Worm (Caenorhabditis elegans) whole organism, L2 larva: ENCODE data around the gene gei-15.
A peak's percentile ranks its signal among the peaks of the same experiment; 100 is the strongest.

Experiments
- F13H6.1 ChIP-seq: sonication (generic microtip); optimal IDR thresholded peaks from 2 replicates; lab custom pipeline; 2016; ENCODE audit warnings: missing genetic modification characterization, missing compliant biosample characterization
- R02D3.7 ChIP-seq: fragments of 150-350 bp; optimal IDR thresholded peaks from 2 replicates; lab custom pipeline; 2014; ENCODE audit warnings: missing biosample characterization, missing genetic modification characterization
- Y55F3AM.14 ChIP-seq: fragments of 200-800 bp; sonication (Bioruptor generic); optimal IDR thresholded peaks from 2 replicates; lab custom pipeline; 2018; ENCODE audit warnings: mild to moderate bottlenecking, missing genetic modification characterization, missing compliant biosample characterization
- alr-1 ChIP-seq: fragments of 150-350 bp; optimal IDR thresholded peaks from 2 replicates; lab custom pipeline; 2014; ENCODE audit warnings: missing biosample characterization, missing genetic modification characterization
- aly-2 ChIP-seq: fragments of 150-350 bp; optimal IDR thresholded peaks from 2 replicates; lab custom pipeline; 2014; ENCODE audit warnings: missing biosample characterization, missing genetic modification characterization
- ama-1 ChIP-seq: fragments of 150-350 bp; optimal IDR thresholded peaks from 2 replicates; lab custom pipeline; 2018; ENCODE audit warnings: inconsistent platforms
- blmp-1 ChIP-seq: sonication (generic microtip); optimal IDR thresholded peaks from 2 replicates; lab custom pipeline; 2017; ENCODE audit warnings: missing genetic modification characterization, mild to moderate bottlenecking, missing compliant biosample characterization, antibody characterized with exemption, moderate library complexity; ENCODE audit not compliant: insufficient read depth
- ceh-16 ChIP-seq: fragments of 150-350 bp; optimal IDR thresholded peaks from 2 replicates; lab custom pipeline; 2014; ENCODE audit warnings: missing biosample characterization, missing genetic modification characterization
- ceh-82 ChIP-seq: fragments of 150-350 bp; optimal IDR thresholded peaks from 2 replicates; lab custom pipeline; 2014; ENCODE audit warnings: missing biosample characterization, missing genetic modification characterization
- crh-2 ChIP-seq: sonication (generic microtip); optimal IDR thresholded peaks from 2 replicates; lab custom pipeline; 2017; ENCODE audit warnings: missing biosample characterization, missing genetic modification characterization
- dmd-4 ChIP-seq: sonication (generic microtip); optimal IDR thresholded peaks from 2 replicates; lab custom pipeline; 2017; ENCODE audit warnings: missing biosample characterization, missing genetic modification characterization
- elt-1 ChIP-seq: fragments of 150-350 bp; optimal IDR thresholded peaks from 2 replicates; lab custom pipeline; 2014; ENCODE audit warnings: missing biosample characterization, missing genetic modification characterization
- elt-3 ChIP-seq: sonication (generic microtip); optimal IDR thresholded peaks from 2 replicates; lab custom pipeline; 2017; ENCODE audit warnings: missing biosample characterization, missing genetic modification characterization
- fos-1 ChIP-seq: fragments of 150-350 bp; optimal IDR thresholded peaks from 2 replicates; lab custom pipeline; 2014; ENCODE audit warnings: missing biosample characterization, missing genetic modification characterization
- gmeb-1 ChIP-seq: fragments of 150-350 bp; optimal IDR thresholded peaks from 2 replicates; lab custom pipeline; 2014; ENCODE audit warnings: missing biosample characterization, missing genetic modification characterization
- lin-11 ChIP-seq: fragments of 150-350 bp; sonication (generic microtip); optimal IDR thresholded peaks from 2 replicates; lab custom pipeline; 2014; ENCODE audit warnings: missing biosample characterization, missing genetic modification characterization, inconsistent platforms, mixed read lengths
- lin-13 ChIP-seq: fragments of 150-350 bp; optimal IDR thresholded peaks from 2 replicates; lab custom pipeline; 2014; ENCODE audit warnings: missing biosample characterization, missing genetic modification reagents, missing genetic modification characterization
- lin-39 ChIP-seq: fragments of 150-350 bp; optimal IDR thresholded peaks from 2 replicates; lab custom pipeline; 2014; ENCODE audit warnings: missing biosample characterization, missing genetic modification reagents, missing genetic modification characterization
- mab-5 ChIP-seq: fragments of 150-350 bp; optimal IDR thresholded peaks from 2 replicates; lab custom pipeline; 2014; ENCODE audit warnings: missing biosample characterization, missing genetic modification characterization
- nhr-10 ChIP-seq: sonication (generic microtip); optimal IDR thresholded peaks from 2 replicates; lab custom pipeline; 2017; ENCODE audit warnings: missing biosample characterization, missing genetic modification characterization
- nhr-11 ChIP-seq: fragments of 150-350 bp; optimal IDR thresholded peaks from 2 replicates; lab custom pipeline; 2014; ENCODE audit warnings: missing biosample characterization, missing genetic modification characterization
- nhr-12 ChIP-seq: fragments of 150-350 bp; optimal IDR thresholded peaks from 2 replicates; lab custom pipeline; 2014; ENCODE audit warnings: missing biosample characterization, missing genetic modification characterization
- nhr-129 ChIP-seq: fragments of 150-350 bp; optimal IDR thresholded peaks from 2 replicates; lab custom pipeline; 2014; ENCODE audit warnings: missing biosample characterization, missing genetic modification characterization
- nhr-23 ChIP-seq: fragments of 150-350 bp; optimal IDR thresholded peaks from 2 replicates; lab custom pipeline; 2014; ENCODE audit warnings: missing biosample characterization, missing genetic modification reagents, missing genetic modification characterization
- skn-1 ChIP-seq: sonication (generic microtip); optimal IDR thresholded peaks from 2 replicates; lab custom pipeline; 2017; ENCODE audit warnings: missing biosample characterization, missing genetic modification characterization
- sma-3 ChIP-seq: sonication (generic microtip); optimal IDR thresholded peaks from 2 replicates; lab custom pipeline; 2016; ENCODE audit warnings: missing genetic modification reagents, missing genetic modification characterization, missing compliant biosample characterization
- sma-9 ChIP-seq, 2 experiments: fragments of 150-350 bp in 1 of 2; sonication (generic microtip) in 1 of 2; optimal IDR thresholded peaks; 2 replicates each; lab custom pipeline; 2014 to 2016; ENCODE audit warnings: missing genetic modification characterization in 2 of 2, mild to moderate bottlenecking in 1 of 2, missing biosample characterization in 1 of 2, missing compliant biosample characterization in 1 of 2, missing genetic modification reagents in 1 of 2, moderate library complexity in 1 of 2
- unc-39 ChIP-seq: fragments of 150-350 bp; optimal IDR thresholded peaks from 2 replicates; lab custom pipeline; 2014; ENCODE audit warnings: missing biosample characterization, missing genetic modification characterization

The gei-15 gene

ce11 chrX:6799776-6800175, 23.3 kb downstream of the gei-15 start, which contains the start of gene M03A8.3:
Gene M03A8.3 (plus strand): TSS chrX:6800053.
- TF ChIP-seq ama-1 (lab: Kevin White, UChicago): no peak
- TF ChIP-seq dmd-4 (tag; lab: Kevin White, UChicago): no peak
- no peak for TF ChIP-seq fos-1 (tag; lab: Kevin White, UChicago)

DNA sequence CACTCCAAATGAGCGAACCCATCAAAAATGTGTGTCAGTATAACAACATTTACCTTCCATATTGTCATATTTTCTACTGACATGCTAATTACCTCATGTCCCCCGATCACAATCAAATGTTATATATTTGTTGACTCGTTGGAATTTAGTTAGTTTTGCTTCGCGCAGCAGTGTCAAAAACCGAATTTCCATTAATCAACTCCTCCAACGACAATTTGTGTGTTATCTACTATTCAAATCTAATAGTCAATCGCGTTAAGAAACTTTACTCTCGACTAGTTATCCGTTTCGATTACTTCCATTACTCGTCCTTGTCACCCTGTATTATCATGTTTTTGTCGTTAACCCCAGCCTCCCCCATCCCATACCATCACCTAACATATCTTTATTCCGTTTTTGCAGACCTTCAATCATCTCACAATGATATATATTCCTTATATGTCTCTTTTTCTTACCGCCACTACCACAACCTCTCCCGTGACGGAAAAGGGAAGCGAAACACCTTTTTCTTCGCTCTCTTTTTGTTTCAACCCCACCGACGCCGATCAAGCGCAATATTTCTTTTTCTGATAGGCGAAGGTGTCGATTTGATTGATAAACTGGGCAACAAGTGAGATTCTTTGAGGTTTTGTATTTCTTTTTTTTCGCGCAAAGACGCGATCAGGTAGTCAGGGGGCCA, 27.1 kb downstream of the gei-15 start:
- TF ChIP-seq R02D3.7 (tag; lab: Kevin White, UChicago) (no peak), nhr-129 (tag; lab: Kevin White, UChicago) (no peak), nhr-23 (tag; lab: Kevin White, UChicago) (no peak), elt-3 (tag; lab: Kevin White, UChicago) (no peak), unc-39 (tag; lab: Kevin White, UChicago) (no peak), ceh-82 (tag; lab: Kevin White, UChicago) (no peak), fos-1 (tag; lab: Kevin White, UChicago) (peak; percentile 44), nhr-12 (tag; lab: Kevin White, UChicago) (no peak), lin-39 (tag; lab: Kevin White, UChicago) (no peak), elt-1 (tag; lab: Kevin White, UChicago) (no peak), Y55F3AM.14 (GFP tag; lab: Kevin White, UChicago) (no peak), ceh-16 (peak; percentile 87), mab-5 (tag; lab: Kevin White, UChicago) (no peak), nhr-10 (tag; lab: Kevin White, UChicago) (no peak)

DNA sequence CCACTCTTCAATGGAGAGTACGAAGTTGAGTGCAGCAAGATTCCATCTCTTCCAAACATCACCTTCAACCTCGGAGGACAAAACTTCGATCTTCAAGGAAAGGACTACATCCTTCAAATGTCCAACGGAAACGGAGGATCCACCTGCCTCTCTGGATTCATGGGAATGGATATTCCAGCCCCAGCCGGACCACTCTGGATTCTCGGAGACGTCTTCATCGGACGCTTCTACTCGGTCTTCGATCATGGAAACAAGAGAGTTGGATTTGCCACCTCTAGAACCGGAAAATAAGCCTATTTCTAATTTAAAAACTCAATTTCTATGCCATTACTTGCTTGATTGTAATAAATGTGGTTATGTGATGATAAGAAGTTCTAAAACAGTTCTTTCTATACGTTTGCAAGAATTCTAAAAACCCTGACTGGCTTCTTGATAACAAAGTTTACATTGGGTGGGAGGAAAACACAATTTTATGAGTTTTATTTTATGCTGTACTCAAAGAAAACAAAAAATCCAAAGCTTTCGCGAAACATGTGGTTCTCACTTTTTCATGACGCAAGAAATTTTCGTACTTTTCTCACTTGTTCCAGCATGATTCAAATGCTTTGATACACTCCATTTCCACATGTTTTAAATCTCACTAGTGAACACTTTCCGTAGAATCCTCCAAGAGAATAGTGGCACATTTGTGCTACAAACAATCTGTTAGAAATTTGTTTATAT, 30.6 kb downstream of the gei-15 start:
- TF ChIP-seq crh-2 (tag; lab: Kevin White, UChicago) (peak; percentile 52), lin-11 (tag; lab: Kevin White, UChicago) (no peak), sma-9 (GFP tag; optimal IDR thresholded peaks at IDR 0.05; lab: Kevin White, UChicago) (peak; percentile 49), sma-9 (tag; optimal IDR thresholded peaks at IDR 0.05; lab: Kevin White, UChicago) (no peak), alr-1 (tag; lab: Kevin White, UChicago) (no peak), F13H6.1 (tag; lab: Kevin White, UChicago) (peak; percentile 3), skn-1 (tag; lab: Kevin White, UChicago) (no peak), gmeb-1 (peak; percentile 44), blmp-1 (tag; lab: Kevin White, UChicago) (no peak), sma-3 (GFP tag; lab: Kevin White, UChicago) (no peak), mab-5 (tag; lab: Kevin White, UChicago) (no peak), lin-13 (GFP tag; lab: Kevin White, UChicago) (peak; percentile 1), nhr-11 (tag; lab: Kevin White, UChicago) (no peak), fos-1 (tag; lab: Kevin White, UChicago) (peak; percentile 65)

DNA sequence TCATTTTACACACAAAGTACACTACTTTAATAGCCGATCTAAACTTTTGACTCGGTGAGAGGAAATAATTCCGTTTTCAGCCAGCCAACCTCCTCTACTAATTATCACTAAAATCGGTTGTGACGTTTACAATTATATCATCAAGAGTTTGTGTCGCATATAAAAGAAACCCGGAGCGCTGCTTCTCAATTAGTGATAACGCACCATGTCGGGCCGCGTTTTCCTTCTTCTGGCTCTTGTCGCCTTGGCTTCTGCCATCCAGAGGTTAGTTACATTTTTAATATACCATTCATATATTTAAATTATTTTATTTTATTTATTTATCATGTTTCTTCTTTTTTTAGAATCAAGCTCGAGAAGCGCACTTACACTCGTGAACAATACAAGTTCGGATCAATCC, 32.1 kb downstream of the gei-15 start, which contains the start of gene asp-3:
Gene asp-3, plus strand, starts transcription at position 79 of the 400 bp plus-strand sequence.
- no peak for TF ChIP-seq lin-11 (tag; lab: Kevin White, UChicago)
- peak; percentile 15 for TF ChIP-seq fos-1 (tag; lab: Kevin White, UChicago)
- TF ChIP-seq sma-9 (GFP tag; optimal IDR thresholded peaks at IDR 0.05; lab: Kevin White, UChicago): no peak
- no peak for TF ChIP-seq sma-9 (tag; optimal IDR thresholded peaks at IDR 0.05; lab: Kevin White, UChicago)
- TF ChIP-seq gmeb-1: peak; percentile 14
- no peak for TF ChIP-seq elt-1 (tag; lab: Kevin White, UChicago)

DNA sequence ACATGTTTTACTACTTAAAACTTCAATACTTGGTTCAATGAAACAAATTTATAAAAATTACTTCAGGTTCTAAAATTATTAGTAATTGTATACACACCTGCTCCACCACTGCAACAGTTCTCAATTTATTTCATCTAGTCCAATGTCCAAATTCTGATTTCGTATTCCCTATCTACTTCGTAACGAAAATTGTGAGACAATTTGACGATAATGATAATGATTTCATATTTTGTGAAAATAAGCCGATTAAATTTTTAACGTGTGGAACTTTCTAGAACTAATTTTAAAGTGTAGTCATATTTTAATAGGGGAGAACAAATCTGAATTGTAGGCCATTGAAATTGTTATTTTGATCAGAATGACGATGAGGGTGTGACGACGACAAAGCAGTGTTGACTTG, 32.6 kb downstream of the gei-15 start:
- TF ChIP-seq crh-2 (tag; lab: Kevin White, UChicago) (peak; percentile 42), aly-2 (tag; lab: Kevin White, UChicago) (no peak)
